Fruit fly (Drosophila melanogaster): ENCODE results near the gene Dna2.

Gene Dna2

dm6 chrX:9987361-9988087 is 22.8 kb upstream of the Dna2 start:
- TF ChIP-seq fd85E (GFP tag; optimal IDR thresholded peaks at IDR 0.05) (no peak), CG3919 (GFP tag; optimal IDR thresholded peaks at IDR 0.05) (peak; percentile 16), fkh (GFP tag; optimal IDR thresholded peaks at IDR 0.05) (no peak), ss (GFP tag; optimal IDR thresholded peaks at IDR 0.05) (peak; percentile 14 to 79), pdm3 (GFP tag; optimal IDR thresholded peaks at IDR 0.05) (peak; percentile 21), CG6854 (GFP tag; optimal IDR thresholded peaks at IDR 0.05) (no peak), achi (GFP tag; optimal IDR thresholded peaks at IDR 0.05) (peak; percentile 22), acj6 (GFP tag; optimal IDR thresholded peaks at IDR 0.05) (peak; percentile 18), esn (GFP tag; optimal IDR thresholded peaks at IDR 0.05) (no peak), vri (GFP tag; optimal IDR thresholded peaks at IDR 0.05) (no peak), Hr38 (GFP tag; optimal IDR thresholded peaks at IDR 0.05) (no peak), Eip75B (GFP tag; optimal IDR thresholded peaks at IDR 0.05) (peak; percentile 34), net (GFP tag; optimal IDR thresholded peaks at IDR 0.05) (no peak), CG7368 (GFP tag; optimal IDR thresholded peaks at IDR 0.05) (peak; percentile 20), Hr4 (GFP tag; optimal IDR thresholded peaks at IDR 0.05) (no peak), CG11294 (GFP tag; IDR thresholded peaks at IDR 0.05) (no peak), CG32006 (GFP tag; optimal IDR thresholded peaks at IDR 0.05) (no peak), svp (GFP tag) (no peak), Sox15 (GFP tag; optimal IDR thresholded peaks at IDR 0.05) (no peak), CG1621 (tag; optimal IDR thresholded peaks at IDR 0.05) (no peak), CG8119 (GFP tag; IDR thresholded peaks at IDR 0.05) (no peak), eg (GFP tag; IDR thresholded peaks at IDR 0.05) (no peak), Blimp-1 (GFP tag; optimal IDR thresholded peaks at IDR 0.05) (no peak), CG3032 (tag; optimal IDR thresholded peaks at IDR 0.05) (peak; percentile 41), Eip78C (GFP tag) (peak; percentile 86), CG31627 (GFP tag; optimal IDR thresholded peaks at IDR 0.05) (no peak), CG16779 (tag; optimal IDR thresholded peaks at IDR 0.05) (no peak), CG6808 (GFP tag; optimal IDR thresholded peaks at IDR 0.05) (peak; percentile 26), CG11902 (GFP tag; optimal IDR thresholded peaks at IDR 0.05) (no peak), CG6792 (GFP tag; optimal IDR thresholded peaks at IDR 0.05) (no peak), fd59A (GFP tag; optimal IDR thresholded peaks at IDR 0.05) (peak; percentile 36), CG10669 (GFP tag; optimal IDR thresholded peaks at IDR 0.05) (peak; percentile 56), CG34406 (GFP tag; optimal IDR thresholded peaks at IDR 0.05) (peak; percentile 24), CG8319 (GFP tag; optimal IDR thresholded peaks at IDR 0.05) (peak; percentile 12), Gug (GFP tag; IDR thresholded peaks at IDR 0.05) (no peak), Ets21C (GFP tag; optimal IDR thresholded peaks at IDR 0.05) (no peak), CG8632 (GFP tag; optimal IDR thresholded peaks at IDR 0.05) (peak; percentile 41), dsx (GFP tag; optimal IDR thresholded peaks at IDR 0.05; ENCODE audit: poor library complexity, severe bottlenecking) (no peak), dac (GFP tag; optimal IDR thresholded peaks at IDR 0.05) (no peak), CG10631 (GFP tag; optimal IDR thresholded peaks at IDR 0.05) (peak; percentile 35), Met (GFP tag; optimal IDR thresholded peaks at IDR 0.05) (no peak), spab (GFP tag; optimal IDR thresholded peaks at IDR 0.05) (peak; percentile 38), CG4318 (GFP tag; optimal IDR thresholded peaks at IDR 0.05) (no peak), cyc (GFP tag; optimal IDR thresholded peaks at IDR 0.05) (no peak), lz (GFP tag; optimal IDR thresholded peaks at IDR 0.05) (no peak), CG6163 (GFP tag; IDR thresholded peaks at IDR 0.05) (no peak), CG15336 (GFP tag; IDR thresholded peaks at IDR 0.05) (0 out of 2 replicates have a peak, but pooled peaks have one; percentile 27), Lpt (GFP tag; optimal IDR thresholded peaks at IDR 0.05) (no peak), Eip93F (GFP tag; optimal IDR thresholded peaks at IDR 0.05) (no peak), topi (GFP tag; optimal IDR thresholded peaks at IDR 0.05) (no peak), OdsH (GFP tag; optimal IDR thresholded peaks at IDR 0.05) (peak; percentile 33), Sox102F (GFP tag; optimal IDR thresholded peaks at IDR 0.05) (no peak)

Data from whole organism, prepupa.